Worm (Caenorhabditis elegans) whole organism, L4 larva: ENCODE results near the gene F35C5.1.

Experiments used
- F49E8.2 ChIP-seq: sonication (generic microtip); optimal IDR thresholded peaks from 2 replicates; lab custom pipeline; 2016; ENCODE audit warnings: missing compliant biosample characterization, mild to moderate bottlenecking, missing genetic modification characterization, borderline replicate concordance
- R02D3.7 ChIP-seq: fragments of 150-350 bp; sonication (generic microtip); optimal IDR thresholded peaks from 3 replicates; lab custom pipeline; 2014; ENCODE audit warnings: missing biosample characterization, missing genetic modification characterization
- T26A8.4 ChIP-seq: fragments of 200-800 bp; sonication (Bioruptor generic); IDR thresholded peaks from 2 replicates; pipeline ENCODE4 v1.3.6; 2022; ENCODE audit warnings: missing genetic modification characterization, missing compliant biosample characterization
- Y48G9A.11 ChIP-seq: fragments of 200-800 bp; sonication (Bioruptor generic); IDR thresholded peaks from 2 replicates; pipeline ENCODE4 v1.3.6; 2022; ENCODE audit warnings: missing genetic modification reagents, missing genetic modification characterization, missing compliant biosample characterization
- ZK337.2 ChIP-seq: fragments of 200-800 bp; sonication (Bioruptor generic); IDR thresholded peaks from 2 replicates; pipeline ENCODE4 v1.3.6; 2022; ENCODE audit warnings: missing genetic modification reagents, missing genetic modification characterization, missing compliant biosample characterization
- ZK546.5 ChIP-seq, 2 experiments: sonication (generic microtip); optimal IDR thresholded peaks; 2 replicates each; lab custom pipeline; 2017; ENCODE audit warnings: missing biosample characterization in 2 of 2, missing genetic modification characterization in 2 of 2
- aha-1 ChIP-seq: fragments of 150-350 bp; peaks from one replicate; lab custom pipeline; 2014; ENCODE audit warnings: missing biosample characterization, missing genetic modification characterization
- ceh-28 ChIP-seq: fragments of 150-350 bp; optimal IDR thresholded peaks from 2 replicates; lab custom pipeline; 2014; ENCODE audit warnings: missing biosample characterization, missing genetic modification reagents, missing genetic modification characterization
- ceh-32 ChIP-seq: sonication (generic microtip); optimal IDR thresholded peaks from 2 replicates; lab custom pipeline; 2016; ENCODE audit warnings: mild to moderate bottlenecking, missing genetic modification characterization, missing compliant biosample characterization; ENCODE audit not compliant: poor library complexity
- daf-19 ChIP-seq: fragments of 200-800 bp; sonication (Bioruptor generic); conservative IDR thresholded peaks from 2 replicates; pipeline ENCODE4 v1.3.6; 2022; ENCODE audit warnings: missing genetic modification characterization, missing compliant biosample characterization
- dmd-6 ChIP-seq: fragments of 200-800 bp; sonication (Bioruptor generic); IDR thresholded peaks from 2 replicates; pipeline ENCODE4 v1.3.6; 2022; ENCODE audit warnings: missing genetic modification reagents, missing genetic modification characterization, missing compliant biosample characterization
- dmd-9 ChIP-seq: fragments of 200-800 bp; sonication (Bioruptor generic); IDR thresholded peaks from 2 replicates; pipeline ENCODE4 v1.3.6; 2022; ENCODE audit warnings: missing genetic modification reagents, missing genetic modification characterization, missing compliant biosample characterization
- dpl-1 ChIP-seq: fragments of 150-350 bp; optimal IDR thresholded peaks from 2 replicates; lab custom pipeline; 2014; ENCODE audit warnings: missing biosample characterization, missing genetic modification reagents, missing genetic modification characterization
- egl-43 ChIP-seq: fragments of 200-800 bp; sonication (Bioruptor generic); IDR thresholded peaks from 2 replicates; pipeline ENCODE4 v1.3.6; 2022; ENCODE audit warnings: missing genetic modification reagents, missing genetic modification characterization, missing compliant biosample characterization
- fos-1 ChIP-seq: fragments of 150-350 bp; optimal IDR thresholded peaks from 2 replicates; lab custom pipeline; 2014; ENCODE audit warnings: missing biosample characterization, missing genetic modification characterization
- hif-1 ChIP-seq, 2 experiments: sonication (generic microtip); optimal IDR thresholded peaks; 2 replicates each; lab custom pipeline; 2016 to 2017; ENCODE audit warnings: missing compliant biosample characterization in 2 of 2, missing genetic modification characterization in 2 of 2, missing genetic modification reagents in 2 of 2, missing genotype in 2 of 2, mild to moderate bottlenecking in 1 of 2
- hlh-11 ChIP-seq: fragments of 200-800 bp; sonication (Bioruptor generic); optimal IDR thresholded peaks from 2 replicates; lab custom pipeline; 2018; ENCODE audit warnings: mild to moderate bottlenecking, missing genetic modification characterization, missing compliant biosample characterization
- lin-13 ChIP-seq: fragments of 150-350 bp; optimal IDR thresholded peaks from 2 replicates; lab custom pipeline; 2014; ENCODE audit warnings: missing biosample characterization, missing genetic modification reagents, missing genetic modification characterization
- mdl-1 ChIP-seq, 2 experiments: fragments of 150-350 bp in 1 of 2; sonication (generic microtip) in 1 of 2; optimal IDR thresholded peaks; 2 replicates each; lab custom pipeline; 2014 to 2017; ENCODE audit warnings: missing biosample characterization in 2 of 2, missing genetic modification characterization in 2 of 2
- mes-2 ChIP-seq: sonication (generic microtip); optimal IDR thresholded peaks from 2 replicates; lab custom pipeline; 2016; ENCODE audit warnings: missing genotype, mild to moderate bottlenecking, missing genetic modification characterization, missing compliant biosample characterization; ENCODE audit not compliant: poor library complexity, severe bottlenecking
- nhr-28 ChIP-seq: fragments of 150-350 bp; optimal IDR thresholded peaks from 2 replicates; lab custom pipeline; 2014; ENCODE audit warnings: missing biosample characterization, missing genetic modification characterization
- nhr-6 ChIP-seq: fragments of 150-350 bp; optimal IDR thresholded peaks from 2 replicates; lab custom pipeline; 2014; ENCODE audit warnings: missing biosample characterization, missing genetic modification characterization
- nhr-77 ChIP-seq: fragments of 150-350 bp; optimal IDR thresholded peaks from 2 replicates; lab custom pipeline; 2014; ENCODE audit warnings: missing biosample characterization, missing genetic modification characterization
- pqm-1 ChIP-seq: sonication (generic microtip); optimal IDR thresholded peaks from 2 replicates; lab custom pipeline; 2017; ENCODE audit warnings: missing biosample characterization, missing genetic modification characterization
- snpc-1.2 ChIP-seq: fragments of 200-800 bp; sonication (Bioruptor generic); IDR thresholded peaks from 2 replicates; pipeline ENCODE4 v1.3.6; 2022; ENCODE audit warnings: missing genetic modification reagents, missing genetic modification characterization, missing compliant biosample characterization
- spr-1 ChIP-seq: sonication (generic microtip); optimal IDR thresholded peaks from 2 replicates; lab custom pipeline; 2016; ENCODE audit warnings: mild to moderate bottlenecking, missing genetic modification characterization, missing compliant biosample characterization
- unc-39 ChIP-seq: sonication (generic microtip); optimal IDR thresholded peaks from 2 replicates; lab custom pipeline; 2017; ENCODE audit warnings: missing biosample characterization, missing genetic modification characterization
- unc-62 ChIP-seq, 3 experiments: fragments of 150-350 bp in 1 of 3; sonication (generic microtip); optimal IDR thresholded peaks in 2 of 3; peaks in 1 of 3; 1 replicate in 1 of 3; 2 replicates in 2 of 3; lab custom pipeline; 2014 to 2017; ENCODE audit warnings: missing biosample characterization in 3 of 3, missing genetic modification characterization in 3 of 3, missing genetic modification reagents in 3 of 3, missing genotype in 1 of 3
- vab-7 ChIP-seq: fragments of 200-800 bp; sonication (Bioruptor generic); IDR thresholded peaks from 2 replicates; pipeline ENCODE4 v1.3.6; 2022; ENCODE audit warnings: missing genetic modification reagents, missing genetic modification characterization, missing compliant biosample characterization
- zip-2 ChIP-seq: fragments of 150-350 bp; optimal IDR thresholded peaks from 2 replicates; lab custom pipeline; 2014; ENCODE audit warnings: missing biosample characterization, missing genetic modification characterization

Gene F35C5.1

DNA sequence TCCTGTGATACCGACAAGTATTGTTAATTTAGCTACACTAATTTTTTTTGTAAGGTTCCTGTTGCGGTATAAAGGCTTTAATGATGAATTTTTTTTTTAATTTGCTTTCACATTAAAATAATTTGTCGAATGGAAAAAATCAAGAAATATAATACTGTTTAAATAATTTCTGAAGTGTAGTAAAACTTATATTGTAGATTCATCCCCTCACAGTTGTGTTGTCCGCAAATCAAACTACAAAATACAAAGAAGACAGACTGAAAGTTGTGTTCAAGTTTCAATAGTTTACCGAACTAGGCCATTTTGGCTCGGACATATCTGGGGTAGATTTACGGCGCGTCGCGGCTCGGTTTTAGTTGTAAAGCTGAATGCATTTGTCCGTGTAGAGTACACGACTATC, 16.8 kb downstream of the F35C5.1 start:
- TF ChIP-seq aha-1 (tag; lab: Kevin White, UChicago), result peak; percentile 93
- TF ChIP-seq nhr-77 (tag; lab: Kevin White, UChicago), result peak; percentile 42
- TF ChIP-seq mes-2 (tag; lab: Kevin White, UChicago), result peak; percentile 2
- no peak for TF ChIP-seq R02D3.7

DNA sequence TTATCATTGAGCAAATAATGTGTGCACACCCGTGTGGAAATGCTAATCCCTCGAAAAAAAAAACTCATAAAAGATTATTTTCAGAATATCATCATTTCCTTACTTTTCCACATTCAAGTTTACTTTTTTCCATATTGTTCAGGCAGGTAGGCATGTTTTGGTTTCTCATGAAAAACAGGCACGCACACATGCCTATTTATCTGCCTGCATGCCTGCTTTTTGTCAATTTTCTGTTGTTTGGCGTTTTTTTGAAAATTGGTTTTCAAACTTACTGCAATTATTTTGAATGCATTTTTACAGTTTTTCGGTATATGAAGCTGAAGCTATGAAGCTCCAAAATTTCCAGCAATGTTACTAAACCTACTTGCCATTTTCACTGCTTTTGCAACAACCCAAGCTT, 17.3 kb downstream of the F35C5.1 start, which contains the start of gene clec-64:
clec-64 (plus strand) TSS at position 301 of the 400 bp plus-strand sequence.
- TF ChIP-seq unc-39 (tag; lab: Kevin White, UChicago) (no peak), F49E8.2 (no peak), mdl-1 (tag; optimal IDR thresholded peaks at IDR 0.05; lab: Kevin White, UChicago) (no peak), pqm-1 (tag; lab: Kevin White, UChicago) (no peak), snpc-1.2 (GFP tag; lab: Robert Waterston, UW) (no peak), hif-1 (tag; optimal IDR thresholded peaks at IDR 0.05; lab: Kevin White, UChicago) (no peak), vab-7 (no peak), ceh-32 (tag; lab: Kevin White, UChicago) (no peak)

DNA sequence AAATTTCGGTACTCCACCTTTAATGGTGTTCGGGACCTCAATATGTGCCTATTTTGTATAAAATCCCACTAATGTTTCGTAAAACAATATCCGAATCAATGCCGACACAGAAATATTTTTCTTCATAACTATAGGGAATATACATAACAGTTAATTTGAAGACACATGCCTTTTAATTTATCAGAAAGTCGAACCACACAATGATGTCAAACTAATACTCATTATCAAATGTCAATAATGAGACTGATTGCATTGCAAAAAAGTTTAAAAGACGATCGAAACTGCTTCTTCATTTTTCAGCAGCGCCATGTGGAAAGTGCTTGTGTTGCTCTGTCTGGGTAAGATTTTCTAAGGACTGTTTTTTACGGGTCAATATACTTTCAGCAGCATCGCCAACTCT, 20.4 kb downstream of the F35C5.1 start, which contains the start of gene clec-65:
clec-65 (plus strand) TSS at position 301 of the 400 bp plus-strand sequence.
- TF ChIP-seq pqm-1 (tag; lab: Kevin White, UChicago) (peak; percentile 47), hlh-11 (tag; lab: Kevin White, UChicago) (peak; percentile 2), zip-2 (tag; lab: Kevin White, UChicago) (no peak), dmd-6 (GFP tag; lab: Robert Waterston, UW) (peak; percentile 12; the same call in 1 of the 2 replicates), dmd-9 (GFP tag; lab: Robert Waterston, UW) (no peak), mdl-1 (tag; optimal IDR thresholded peaks at IDR 0.05; lab: Kevin White, UChicago) (no peak), nhr-28 (peak; percentile 39)

DNA sequence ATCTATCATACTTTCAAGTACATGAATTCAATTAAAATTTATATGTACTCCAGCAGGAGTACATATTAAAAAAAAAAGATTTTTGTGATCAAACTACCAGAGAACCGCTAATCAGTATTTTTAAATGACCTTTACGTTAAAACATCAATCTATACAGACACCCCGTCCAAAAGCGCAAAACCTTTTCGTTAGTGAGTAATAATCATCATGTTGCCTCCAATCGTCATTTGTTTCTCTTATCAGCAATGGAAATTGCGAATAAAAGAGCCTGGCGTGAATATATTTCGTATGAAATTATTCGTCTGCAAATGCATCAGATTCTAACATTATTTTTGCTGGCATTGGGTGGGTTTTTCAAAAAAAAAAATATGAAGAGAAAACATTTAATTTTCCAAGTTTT, 23.6 kb downstream of the F35C5.1 start, which contains the start of gene clec-66:
clec-66 (plus strand) TSS at position 225 of the 400 bp plus-strand sequence.
- peak; percentile 30 for TF ChIP-seq nhr-6 (tag; lab: Kevin White, UChicago)
- TF ChIP-seq pqm-1 (tag; lab: Kevin White, UChicago), result peak; percentile 67
- TF ChIP-seq spr-1, result no peak
- peak; percentile 47; the same call in 1 of the 2 replicates for TF ChIP-seq dmd-6 (GFP tag; lab: Robert Waterston, UW)

DNA sequence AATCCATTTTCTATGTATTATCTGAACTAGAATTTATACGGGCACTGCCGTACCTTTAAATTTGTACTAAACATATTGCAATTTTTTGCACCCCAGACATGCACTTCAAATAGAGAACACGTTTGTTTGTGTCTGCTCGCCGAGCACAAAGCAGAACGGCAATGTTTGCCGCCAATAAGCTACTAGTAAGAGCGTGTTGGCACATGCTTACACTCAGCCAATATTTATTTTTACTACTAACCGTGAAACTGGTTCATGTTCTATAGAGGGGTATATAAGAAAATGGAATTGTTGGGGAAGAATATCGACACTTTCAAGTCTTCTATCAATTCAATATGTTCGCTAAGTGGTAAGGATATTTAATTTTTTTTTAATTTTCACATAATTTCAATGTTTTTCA, 26.5 kb downstream of the F35C5.1 start, which contains the start of gene nspb-11:
nspb-11 (plus strand) TSS at position 301 of the 400 bp plus-strand sequence.
- TF ChIP-seq fos-1 (tag; lab: Kevin White, UChicago) (no peak), ZK546.5 (tag; optimal IDR thresholded peaks at IDR 0.05; lab: Kevin White, UChicago) (no peak), unc-62 (GFP tag; optimal IDR thresholded peaks at IDR 0.05 in 1 of 2; lab: Kevin White, UChicago) (peak in 1 of 2 experiments; percentile 13), unc-62 (tag; optimal IDR thresholded peaks at IDR 0.05; lab: Kevin White, UChicago) (no peak), dpl-1 (GFP tag; lab: Kevin White, UChicago) (no peak)
- TF ChIP-seq, all 104 proteins: peak for 1

DNA sequence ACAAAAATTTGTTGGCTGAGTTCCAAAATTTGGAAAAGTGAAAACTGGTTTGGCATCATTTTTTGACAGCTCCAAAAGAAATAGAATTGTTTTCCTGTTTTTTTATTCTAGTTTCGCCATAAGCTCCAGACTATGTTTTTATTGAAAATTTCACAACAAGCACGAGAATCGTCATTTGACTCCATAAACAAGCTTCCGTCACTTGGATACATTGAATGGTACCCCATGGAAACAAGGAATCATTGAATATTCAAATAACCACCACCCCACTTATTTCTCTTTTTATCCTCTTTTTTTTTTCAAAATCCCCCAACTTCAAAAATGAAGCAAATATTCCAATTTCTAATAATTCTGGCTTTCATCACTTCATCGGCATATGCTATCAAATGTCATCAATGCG, 28.2 kb downstream of the F35C5.1 start, which contains the start of gene ddn-2:
ddn-2 (plus strand) TSS at position 301 of the 400 bp plus-strand sequence.
- TF ChIP-seq daf-19 (GFP tag; lab: Robert Waterston, UW) (no peak), T26A8.4 (no peak), ZK337.2 (no peak), lin-13 (GFP tag; lab: Kevin White, UChicago) (no peak), ceh-28 (tag; lab: Kevin White, UChicago) (no peak), Y48G9A.11 (GFP tag; lab: Robert Waterston, UW) (no peak), unc-62 (GFP tag; optimal IDR thresholded peaks at IDR 0.05 in 1 of 2; lab: Kevin White, UChicago) (no peak), unc-62 (tag; optimal IDR thresholded peaks at IDR 0.05; lab: Kevin White, UChicago) (no peak), egl-43 (GFP tag; lab: Robert Waterston, UW) (no peak)
- TF ChIP-seq, all 104 proteins: peak for 0
